Worm (Caenorhabditis elegans): ENCODE results near the gene ogdh-2.

DNA sequence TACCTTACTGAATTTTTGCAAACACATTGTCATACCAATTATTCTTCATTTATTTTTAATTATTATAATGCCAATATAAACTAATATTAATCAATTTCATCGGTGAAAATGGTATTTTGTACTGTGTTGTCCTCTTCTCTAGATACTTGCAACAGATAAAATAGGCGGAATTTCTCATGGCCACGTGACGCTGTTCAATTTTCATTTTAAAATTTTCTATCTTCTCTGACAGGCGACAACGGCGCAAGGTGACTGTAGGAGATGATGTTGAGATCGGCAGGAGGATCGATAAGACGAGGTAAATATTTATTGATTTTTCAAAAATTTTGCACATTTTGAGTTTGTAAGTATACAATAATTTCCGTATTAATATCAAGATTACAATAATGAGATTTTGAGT is at the start of gene ogdh-2:
- TF ChIP-seq ceh-16 (tag; optimal IDR thresholded peaks at IDR 0.05) (peak; percentile 39), R02D3.7 (tag; optimal IDR thresholded peaks at IDR 0.05) (no peak)
